Fruit fly (Drosophila melanogaster) whole organism, embryonic: Measurements from ENCODE around the gene CG7739.

Experiments
- Abd-B ChIP-seq: fragments of 200-800 bp; sonication (Bioruptor generic); optimal IDR thresholded peaks from 2 replicates; lab custom pipeline; 2018; ENCODE audit warnings: missing biosample characterization, mild to moderate bottlenecking, missing genetic modification characterization, moderate library complexity
- CG10147 ChIP-seq: fragments of 200-800 bp; sonication (Bioruptor generic); optimal IDR thresholded peaks from 2 replicates; lab custom pipeline; 2019; ENCODE audit warnings: missing biosample characterization, mild to moderate bottlenecking, missing genetic modification characterization, moderate library complexity
- CG10267 ChIP-seq: fragments of 200-800 bp; sonication (Bioruptor generic); optimal IDR thresholded peaks from 2 replicates; lab custom pipeline; 2018; ENCODE audit warnings: missing biosample characterization, mild to moderate bottlenecking, missing genetic modification characterization, moderate library complexity
- CG10366 ChIP-seq: fragments of 200-800 bp; sonication (Bioruptor generic); IDR thresholded peaks from 2 replicates; pipeline ENCODE4 v1.3.6; 2022; ENCODE audit warnings: missing biosample characterization, missing genetic modification characterization
- CG11093 ChIP-seq: fragments of 200-800 bp; sonication (Bioruptor generic); IDR thresholded peaks from 3 replicates; pipeline ENCODE4 v1.3.6; 2022; ENCODE audit warnings: missing biosample characterization, missing genetic modification characterization
- CG11398 ChIP-seq: fragments of 200-800 bp; sonication (Bioruptor generic); optimal IDR thresholded peaks from 2 replicates; lab custom pipeline; 2016; ENCODE audit warnings: missing biosample characterization, missing genetic modification characterization
- CG11504 ChIP-seq: fragments of 200-800 bp; sonication (Bioruptor generic); optimal IDR thresholded peaks from 3 replicates; lab custom pipeline; 2019; ENCODE audit warnings: missing biosample characterization, mild to moderate bottlenecking, missing genetic modification characterization, moderate library complexity
- CG12391 ChIP-seq: fragments of 200-800 bp; sonication (Bioruptor generic); optimal IDR thresholded peaks from 3 replicates; lab custom pipeline; 2018; ENCODE audit warnings: missing biosample characterization, mild to moderate bottlenecking, missing genetic modification characterization, moderate library complexity
- CG12744 ChIP-seq: fragments of 200-800 bp; sonication (Bioruptor generic); optimal IDR thresholded peaks from 2 replicates; lab custom pipeline; 2016; ENCODE audit warnings: missing biosample characterization, missing genetic modification characterization
- CG15011 ChIP-seq: fragments of 200-800 bp; sonication (Bioruptor generic); optimal IDR thresholded peaks from 3 replicates; lab custom pipeline; 2018; ENCODE audit warnings: missing biosample characterization, mild to moderate bottlenecking, missing genetic modification characterization
- CG16863 ChIP-seq: fragments of 200-800 bp; sonication (Bioruptor generic); optimal IDR thresholded peaks from 3 replicates; lab custom pipeline; 2016; ENCODE audit warnings: missing biosample characterization, missing genetic modification characterization
- CG17361 ChIP-seq: fragments of 200-800 bp; sonication (Bioruptor generic); IDR thresholded peaks from 3 replicates; pipeline ENCODE4 v1.3.6; 2022; ENCODE audit warnings: missing biosample characterization, missing genetic modification characterization
- CG17385 ChIP-seq: fragments of 200-800 bp; sonication (Bioruptor generic); optimal IDR thresholded peaks from 3 replicates; lab custom pipeline; 2018; ENCODE audit warnings: missing biosample characterization, mild to moderate bottlenecking, missing genetic modification characterization
- CG18619 ChIP-seq: fragments of 200-800 bp; sonication (Bioruptor generic); optimal IDR thresholded peaks from 3 replicates; lab custom pipeline; 2017; ENCODE audit warnings: missing biosample characterization, mild to moderate bottlenecking, missing genetic modification characterization
- CG2199 ChIP-seq: fragments of 200-800 bp; sonication (Bioruptor generic); IDR thresholded peaks from 3 replicates; pipeline ENCODE4 v1.3.6; 2022; ENCODE audit warnings: missing biosample characterization, missing genetic modification characterization
- CG2875 ChIP-seq: fragments of 200-800 bp; sonication (Bioruptor generic); optimal IDR thresholded peaks from 2 replicates; lab custom pipeline; 2017; ENCODE audit warnings: missing biosample characterization, mild to moderate bottlenecking, missing genetic modification characterization, missing genetic modification reagents
- CG34224 ChIP-seq: fragments of 200-800 bp; sonication (Bioruptor generic); IDR thresholded peaks from 3 replicates; pipeline ENCODE4 v1.3.6; 2022; ENCODE audit warnings: missing biosample characterization, missing genetic modification characterization; ENCODE audit not compliant: partially characterized antibody
- CG6765 ChIP-seq: fragments of 200-800 bp; sonication (Bioruptor generic); optimal IDR thresholded peaks from 3 replicates; lab custom pipeline; 2017; ENCODE audit warnings: missing biosample characterization, mild to moderate bottlenecking, missing genetic modification characterization
- CG7839 ChIP-seq: fragments of 200-800 bp; sonication (Bioruptor generic); optimal IDR thresholded peaks from 3 replicates; lab custom pipeline; 2018; ENCODE audit warnings: missing biosample characterization, mild to moderate bottlenecking, missing genetic modification characterization, moderate library complexity
- CG7987 ChIP-seq: fragments of 200-800 bp; sonication (Bioruptor generic); optimal IDR thresholded peaks from 2 replicates; lab custom pipeline; 2018; ENCODE audit warnings: missing biosample characterization, mild to moderate bottlenecking, missing genetic modification characterization, moderate library complexity
- Dbx ChIP-seq: fragments of 200-800 bp; sonication (Bioruptor generic); IDR thresholded peaks from 3 replicates; pipeline ENCODE4 v1.3.6; 2022; ENCODE audit warnings: missing biosample characterization, missing genetic modification characterization
- Doc3 ChIP-seq: fragments of 200-800 bp; sonication (Bioruptor generic); IDR thresholded peaks from 3 replicates; pipeline ENCODE4 v1.3.6; 2022; ENCODE audit warnings: missing biosample characterization, missing genetic modification characterization; ENCODE audit not compliant: partially characterized antibody
- Gsc ChIP-seq: fragments of 200-800 bp; sonication (Bioruptor generic); IDR thresholded peaks from 2 replicates; pipeline ENCODE4 v1.3.6; 2022; ENCODE audit warnings: missing biosample characterization, missing genetic modification characterization
- Hr3 ChIP-seq: fragments of 200-800 bp; sonication (Bioruptor generic); optimal IDR thresholded peaks from 3 replicates; lab custom pipeline; 2016; ENCODE audit warnings: missing biosample characterization, missing genetic modification characterization
- Scr ChIP-seq: fragments of 200-800 bp; sonication (Bioruptor generic); IDR thresholded peaks from 2 replicates; pipeline ENCODE4 v1.3.6; 2022; ENCODE audit warnings: missing biosample characterization, missing genetic modification characterization; ENCODE audit not compliant: partially characterized antibody
- Six4 ChIP-seq: fragments of 200-800 bp; sonication (Bioruptor generic); optimal IDR thresholded peaks from 2 replicates; lab custom pipeline; 2016; ENCODE audit warnings: missing biosample characterization, missing genetic modification characterization
- Sox102F ChIP-seq: fragments of 200-800 bp; sonication (Bioruptor generic); optimal IDR thresholded peaks from 2 replicates; lab custom pipeline; 2018; ENCODE audit warnings: missing biosample characterization, mild to moderate bottlenecking, missing genetic modification characterization, moderate library complexity
- Sry-β ChIP-seq: fragments of 200-800 bp; sonication (Bioruptor generic); optimal IDR thresholded peaks from 2 replicates; lab custom pipeline; 2018; ENCODE audit warnings: missing biosample characterization, mild to moderate bottlenecking, missing genetic modification characterization, moderate library complexity
- Sry-δ ChIP-seq: fragments of 200-800 bp; sonication (Bioruptor generic); optimal IDR thresholded peaks from 2 replicates; lab custom pipeline; 2016; ENCODE audit warnings: missing biosample characterization, missing genetic modification characterization
- cato ChIP-seq: fragments of 200-800 bp; sonication (Bioruptor generic); optimal IDR thresholded peaks from 2 replicates; lab custom pipeline; 2016; ENCODE audit warnings: missing biosample characterization, missing genetic modification characterization, borderline replicate concordance
- chinmo ChIP-seq: fragments of 200-800 bp; sonication (Bioruptor generic); IDR thresholded peaks from 4 replicates; pipeline ENCODE4 v1.3.6; 2022; ENCODE audit warnings: missing biosample characterization, missing genetic modification characterization; ENCODE audit not compliant: partially characterized antibody
- dimm ChIP-seq: fragments of 200-800 bp; sonication (Bioruptor generic); IDR thresholded peaks from 2 replicates; pipeline ENCODE4 v1.3.6; 2022; ENCODE audit warnings: missing biosample characterization, missing genetic modification characterization
- disco-r ChIP-seq: fragments of 200-800 bp; sonication (Bioruptor generic); optimal IDR thresholded peaks from 2 replicates; lab custom pipeline; 2016; ENCODE audit warnings: missing biosample characterization, missing genetic modification characterization
- dm ChIP-seq: fragments of 200-800 bp; sonication (Bioruptor generic); optimal IDR thresholded peaks from 3 replicates; lab custom pipeline; 2016; ENCODE audit warnings: missing biosample characterization, missing genetic modification characterization
- ems ChIP-seq: fragments of 200-800 bp; sonication (Bioruptor generic); optimal IDR thresholded peaks from 3 replicates; lab custom pipeline; 2016; ENCODE audit warnings: missing biosample characterization, missing genetic modification characterization
- exex ChIP-seq: fragments of 200-800 bp; sonication (Bioruptor generic); optimal IDR thresholded peaks from 4 replicates; lab custom pipeline; 2018; ENCODE audit warnings: missing biosample characterization, mild to moderate bottlenecking, missing genetic modification characterization, moderate library complexity
- hb ChIP-seq: fragments of 200-800 bp; sonication (Bioruptor generic); IDR thresholded peaks from 3 replicates; pipeline ENCODE4 v1.3.6; 2022; ENCODE audit warnings: missing biosample characterization, missing genetic modification characterization; ENCODE audit not compliant: partially characterized antibody
- ken ChIP-seq: fragments of 200-800 bp; sonication (Bioruptor generic); IDR thresholded peaks from 3 replicates; pipeline ENCODE4 v1.3.6; 2022; ENCODE audit warnings: missing biosample characterization, missing genetic modification characterization
- klu ChIP-seq: fragments of 200-800 bp; sonication (Bioruptor generic); IDR thresholded peaks from 2 replicates; pipeline ENCODE4 v1.3.6; 2022; ENCODE audit warnings: missing biosample characterization, missing genetic modification characterization
- lbe ChIP-seq: fragments of 200-800 bp; sonication (Bioruptor generic); optimal IDR thresholded peaks from 2 replicates; lab custom pipeline; 2016; ENCODE audit warnings: missing biosample characterization, mild to moderate bottlenecking, missing genetic modification characterization
- maf-S ChIP-seq: fragments of 200-800 bp; sonication (Bioruptor generic); optimal IDR thresholded peaks from 2 replicates; lab custom pipeline; 2016; ENCODE audit warnings: missing biosample characterization, missing genetic modification characterization
- pfk ChIP-seq: fragments of 200-800 bp; sonication (Bioruptor generic); optimal IDR thresholded peaks from 2 replicates; lab custom pipeline; 2018; ENCODE audit warnings: missing biosample characterization, mild to moderate bottlenecking, missing genetic modification characterization, moderate library complexity
- pho ChIP-seq: fragments of 200-800 bp; sonication (Bioruptor generic); optimal IDR thresholded peaks from 2 replicates; lab custom pipeline; 2016; ENCODE audit warnings: missing biosample characterization, missing genetic modification characterization
- salm ChIP-seq: fragments of 200-800 bp; sonication (Bioruptor generic); optimal IDR thresholded peaks from 2 replicates; lab custom pipeline; 2018; ENCODE audit warnings: missing biosample characterization, mild to moderate bottlenecking, missing genetic modification characterization
- scrt ChIP-seq: fragments of 200-800 bp; sonication (Bioruptor generic); optimal IDR thresholded peaks from 2 replicates; lab custom pipeline; 2018; ENCODE audit warnings: missing biosample characterization, mild to moderate bottlenecking, missing genetic modification characterization, moderate library complexity
- slbo ChIP-seq: fragments of 200-800 bp; sonication (Bioruptor generic); IDR thresholded peaks from 2 replicates; pipeline ENCODE4 v1.3.6; 2022; ENCODE audit warnings: missing biosample characterization, missing genetic modification characterization
- sna ChIP-seq: fragments of 200-800 bp; sonication (Bioruptor generic); IDR thresholded peaks from 2 replicates; pipeline ENCODE4 v1.3.6; 2022; ENCODE audit warnings: missing biosample characterization, missing genetic modification characterization; ENCODE audit not compliant: partially characterized antibody
- stc ChIP-seq: fragments of 200-800 bp; sonication (Bioruptor generic); IDR thresholded peaks from 2 replicates; pipeline ENCODE4 v1.3.6; 2022; ENCODE audit warnings: missing biosample characterization, missing genetic modification characterization
- zfh2 ChIP-seq: fragments of 200-800 bp; sonication (Bioruptor generic); optimal IDR thresholded peaks from 2 replicates; lab custom pipeline; 2016; ENCODE audit warnings: missing biosample characterization, missing genetic modification characterization

CG7739 gene

dm6 chr3L:15533402-15534129, 29.3 kb downstream of the CG7739 start (continued):
- TF ChIP-seq CG12744 (no peak), disco-r (peak; percentile 9), Doc3 (GFP tag; lab: Robert Waterston, UW) (no peak), dm (no peak), Hr3 (GFP tag; lab: Kevin White, UChicago) (no peak), Dbx (GFP tag; lab: Robert Waterston, UW) (no peak; the same call in 2 of the 3 replicates), sna (GFP tag; lab: Robert Waterston, UW) (no peak), CG16863 (GFP tag; lab: Kevin White, UChicago) (peak; percentile 27), Six4 (GFP tag; lab: Kevin White, UChicago) (peak; percentile 23), CG11398 (GFP tag; lab: Kevin White, UChicago) (no peak), hb (no peak), ken (peak; percentile 35; the same call in 1 of the 3 replicates), CG17361 (no peak), Abd-B (GFP tag; lab: Kevin White, UChicago) (peak; percentile 13), salm (tag; lab: Kevin White, UChicago) (no peak), CG34224 (GFP tag; lab: Robert Waterston, UW) (no peak), cato (GFP tag; lab: Kevin White, UChicago) (no peak), CG10267 (tag; lab: Kevin White, UChicago) (no peak), zfh2 (peak; percentile 50), CG17385 (GFP tag; lab: Kevin White, UChicago) (peak; percentile 17), CG11504 (tag; lab: Kevin White, UChicago) (peak; percentile 59), CG10366 (GFP tag; lab: Robert Waterston, UW) (no peak), CG12391 (tag; lab: Kevin White, UChicago) (peak; percentile 32), klu (GFP tag; lab: Robert Waterston, UW) (no peak), Sox102F (GFP tag; lab: Kevin White, UChicago) (peak; percentile 58), dimm (GFP tag; lab: Robert Waterston, UW) (no peak), CG10147 (GFP tag; lab: Kevin White, UChicago) (no peak), ems (GFP tag; lab: Kevin White, UChicago) (peak; percentile 26), CG7987 (peak; percentile 31), Sry-β (GFP tag; lab: Kevin White, UChicago) (no peak), pho (no peak), CG2199 (GFP tag; lab: Robert Waterston, UW) (0 out of 3 replicates have a peak, but pooled peaks have one; percentile 26), stc (GFP tag; lab: Robert Waterston, UW) (peak; percentile 45), exex (tag; lab: Kevin White, UChicago) (no peak), Scr (GFP tag; lab: Robert Waterston, UW) (no peak), CG2875 (peak; percentile 32), CG18619 (no peak), CG7839 (tag; lab: Kevin White, UChicago) (peak; percentile 26), pfk (GFP tag; lab: Kevin White, UChicago) (no peak), maf-S (GFP tag; lab: Kevin White, UChicago) (no peak), scrt (no peak), slbo (GFP tag; lab: Robert Waterston, UW) (0 out of 2 replicates have a peak, but pooled peaks have one; percentile 5), Sry-δ (GFP tag; lab: Kevin White, UChicago) (peak; percentile 2), CG11093 (GFP tag; lab: Robert Waterston, UW) (0 out of 3 replicates have a peak, but pooled peaks have one; percentile 6), Gsc (no peak), chinmo (GFP tag; lab: Robert Waterston, UW) (no peak), CG15011 (no peak), lbe (GFP tag; lab: Kevin White, UChicago) (peak; percentile 87), CG6765 (GFP tag; lab: Kevin White, UChicago) (no peak)
